Worm (Caenorhabditis elegans): ENCODE results near the gene osm-9.

Gene osm-9

ce11 chrIV:3524584-3525020, 32.6 kb downstream of the osm-9 start (continued):
- TF ChIP-seq unc-130 (GFP tag; optimal IDR thresholded peaks at IDR 0.05), result no peak
- TF ChIP-seq repo-1 (tag; optimal IDR thresholded peaks at IDR 0.05), result peak; percentile 38
- peak; percentile 58 for TF ChIP-seq lin-54 (GFP tag; optimal IDR thresholded peaks at IDR 0.05)
- no peak for TF ChIP-seq F33H1.4 (GFP tag; IDR thresholded peaks at IDR 0.05)
- peak; percentile 8 for TF ChIP-seq efl-1 (GFP tag; optimal IDR thresholded peaks at IDR 0.05)
- TF ChIP-seq attf-6 (GFP tag; IDR thresholded peaks at IDR 0.05), result 0 out of 2 replicates have a peak, but pooled peaks have one; percentile 55
- TF ChIP-seq pbrm-1 (GFP tag; IDR thresholded peaks at IDR 0.05), result peak; percentile 71
- TF ChIP-seq nfyb-1 (GFP tag; IDR thresholded peaks at IDR 0.05), result peak; percentile 86
- peak; percentile 48 for TF ChIP-seq hrde-1 (tag; optimal IDR thresholded peaks at IDR 0.05; ENCODE audit: borderline replicate concordance)
- TF ChIP-seq attf-3 (GFP tag; conservative IDR thresholded peaks at IDR 0.05), result peak; percentile 41; the same call in 1 of the 2 replicates
- no peak for TF ChIP-seq lir-1 (GFP tag; conservative IDR thresholded peaks at IDR 0.05)
- TF ChIP-seq F52B5.7 (tag; optimal IDR thresholded peaks at IDR 0.05), result peak; percentile 40
- peak; percentile 58 for TF ChIP-seq madf-10 (tag; optimal IDR thresholded peaks at IDR 0.05)
- TF ChIP-seq dox-1 (GFP tag; IDR thresholded peaks at IDR 0.05), result peak; percentile 70
- peak; percentile 45 for TF ChIP-seq mxl-1 (tag; optimal IDR thresholded peaks at IDR 0.05)
- TF ChIP-seq ztf-22 (GFP tag; optimal IDR thresholded peaks at IDR 0.05), result no peak
- TF ChIP-seq athp-1 (tag; optimal IDR thresholded peaks at IDR 0.05), result peak; percentile 45
- TF ChIP-seq mel-28 (tag; optimal IDR thresholded peaks at IDR 0.05; ENCODE audit: borderline replicate concordance), result no peak
- peak; percentile 18; the same call in 1 of the 2 replicates for TF ChIP-seq cebp-1 (GFP tag; IDR thresholded peaks at IDR 0.05)
- peak; percentile 66 for TF ChIP-seq cebp-1 (tag; optimal IDR thresholded peaks at IDR 0.05)
- peak; percentile 81 for TF ChIP-seq B0261.1 (tag; optimal IDR thresholded peaks at IDR 0.05)
- TF ChIP-seq gei-17 (GFP tag; optimal IDR thresholded peaks at IDR 0.05), result no peak
- peak; percentile 77; the same call in 1 of the 2 replicates for TF ChIP-seq Y95B8A.8 (GFP tag; IDR thresholded peaks at IDR 0.05)
- TF ChIP-seq hmg-1.2 (GFP tag; IDR thresholded peaks at IDR 0.05), result peak; percentile 71
- TF ChIP-seq madf-3 (GFP tag; IDR thresholded peaks at IDR 0.05), result 0 out of 2 replicates have a peak, but pooled peaks have one; percentile 46
- TF ChIP-seq F10E7.11 (tag; optimal IDR thresholded peaks at IDR 0.05), result peak; percentile 33
- TF ChIP-seq ceh-100 (GFP tag; IDR thresholded peaks at IDR 0.05), result peak; percentile 45
- no peak for TF ChIP-seq dpl-1 (GFP tag; optimal IDR thresholded peaks at IDR 0.05)
- TF ChIP-seq rec-8 (tag; optimal IDR thresholded peaks at IDR 0.05), result peak; percentile 33 to 53
- no peak for TF ChIP-seq Y53F4B.3 (GFP tag; IDR thresholded peaks at IDR 0.05)
- no peak for TF ChIP-seq egl-18 (GFP tag; IDR thresholded peaks at IDR 0.05)
- no peak for TF ChIP-seq lsy-27 (tag; optimal IDR thresholded peaks at IDR 0.05; ENCODE audit: borderline replicate concordance, insufficient read depth)
- peak; percentile 79 for TF ChIP-seq ZK185.1 (tag; optimal IDR thresholded peaks at IDR 0.05; ENCODE audit: poor library complexity, severe bottlenecking)
- TF ChIP-seq die-1 (tag; optimal IDR thresholded peaks at IDR 0.05), result peak; percentile 77
- TF ChIP-seq Y79H2A.3 (GFP tag; conservative IDR thresholded peaks at IDR 0.05), result no peak
- TF ChIP-seq lin-35 (GFP tag; optimal IDR thresholded peaks at IDR 0.05), result peak in 1 of 3 experiments; percentile 43
- peak; percentile 8 for TF ChIP-seq fkh-3 (tag; optimal IDR thresholded peaks at IDR 0.05)
- peak; percentile 51 for TF ChIP-seq lin-40 (tag; optimal IDR thresholded peaks at IDR 0.05)
- peak; percentile 94 for TF ChIP-seq lin-26 (GFP tag; IDR thresholded peaks at IDR 0.05)
- no peak for TF ChIP-seq somi-1 (GFP tag; optimal IDR thresholded peaks at IDR 0.05)
- peak; percentile 59 for TF ChIP-seq madf-6 (GFP tag; IDR thresholded peaks at IDR 0.05)
- TF ChIP-seq snpc-3.4 (tag; optimal IDR thresholded peaks at IDR 0.05), result no peak
- TF ChIP-seq ztf-26 (tag; optimal IDR thresholded peaks at IDR 0.05), result peak; percentile 69
- peak; percentile 19 for TF ChIP-seq snpc-1.3 (tag; optimal IDR thresholded peaks at IDR 0.05; ENCODE audit: insufficient read depth)
- peak; percentile 76 for TF ChIP-seq zfh-2 (GFP tag; conservative IDR thresholded peaks at IDR 0.05)
- TF ChIP-seq mcd-1 (GFP tag; IDR thresholded peaks at IDR 0.05), result peak; percentile 60; the same call in 1 of the 2 replicates
- TF ChIP-seq ekl-4 (GFP tag; IDR thresholded peaks at IDR 0.05), result peak; percentile 24; the same call in 1 of the 2 replicates
